Worm (Caenorhabditis elegans) whole organism, L1 larva: ENCODE measurements around the gene srh-255.

Experiments
- lin-13 ChIP-seq: fragments of 150-350 bp; optimal IDR thresholded peaks from 2 replicates; lab custom pipeline; 2014; ENCODE audit warnings: missing biosample characterization, missing genetic modification reagents, missing genetic modification characterization
- pqm-1 ChIP-seq: sonication (generic microtip); optimal IDR thresholded peaks from 3 replicates; lab custom pipeline; 2017; ENCODE audit warnings: missing biosample characterization, missing genetic modification characterization

ce11 chrV:17064676-17065075 lies at the start of gene srh-255:
- TF ChIP-seq lin-13 (GFP tag; lab: Kevin White, UChicago) (no peak), pqm-1 (no peak)
